Fruit fly (Drosophila melanogaster): ENCODE results near the gene ninaG.

ninaG gene

DNA sequence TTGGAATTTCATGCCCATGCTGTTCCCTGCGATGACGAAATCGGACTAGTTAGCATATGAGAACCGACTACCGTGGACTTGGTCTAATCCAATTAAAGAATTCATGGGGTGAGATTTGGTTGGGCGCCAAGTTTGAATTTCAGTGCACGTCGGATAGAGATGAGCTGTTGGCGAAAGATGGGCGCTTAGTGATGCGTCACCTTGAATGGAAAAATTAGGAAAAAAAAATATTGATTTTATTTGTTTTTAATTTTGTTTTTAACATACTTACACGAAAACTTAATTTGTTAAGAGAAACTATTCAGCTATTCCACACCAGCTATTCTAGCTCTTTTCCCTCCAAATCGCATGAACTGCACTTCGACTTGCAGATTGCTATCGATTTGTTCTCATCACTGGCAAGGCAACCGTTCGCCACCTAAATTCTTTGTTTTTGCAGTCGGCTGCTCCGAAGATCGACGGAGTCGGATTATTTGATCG lies at the start of gene ninaG, which contains the start of gene Sptz:
ninaG (minus strand) TSS at position 51 of the 480 bp plus-strand sequence.
Sptz (plus strand) TSS at position 450 of the 480 bp plus-strand sequence.
- TF ChIP-seq CTCF (optimal IDR thresholded peaks at IDR 0.05) = no peak
- TF ChIP-seq CG8478 (optimal IDR thresholded peaks at IDR 0.05) = no peak

DNA sequence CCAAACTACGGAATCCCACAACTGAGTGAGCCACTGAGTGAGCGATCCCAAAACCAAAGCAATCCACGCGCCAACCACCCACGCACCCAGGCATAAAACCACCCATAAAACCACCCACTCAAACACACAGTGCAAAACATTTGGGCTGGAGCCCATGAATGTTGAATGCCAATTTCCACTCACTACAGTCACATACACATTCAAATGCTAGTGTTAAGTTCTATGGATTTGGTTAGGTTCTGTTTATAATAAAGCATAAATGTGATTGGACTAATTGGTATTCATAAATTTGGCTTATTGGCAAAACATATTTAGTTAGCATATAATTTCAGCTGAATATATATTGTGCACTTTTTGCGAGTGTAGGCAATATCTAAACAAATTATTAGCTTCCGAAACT lies 48.3 kb upstream of the ninaG start:
- TF ChIP-seq CTCF (optimal IDR thresholded peaks at IDR 0.05) = no peak
- no peak for TF ChIP-seq CG8478 (optimal IDR thresholded peaks at IDR 0.05)

- TF ChIP-seq CTCF (optimal IDR thresholded peaks at IDR 0.05) (no peak), CG8478 (optimal IDR thresholded peaks at IDR 0.05) (no peak)
Observed at dm6 chr3R:11467812-11468211, 46.3 kb upstream of the ninaG start.

dm6 chr3R:11460502-11461358 lies 39.2 kb upstream of the ninaG start, which contains the start of gene PGRP-LB:
Gene PGRP-LB (minus strand): TSS chr3R:11460552.
- TF ChIP-seq CG8478 (optimal IDR thresholded peaks at IDR 0.05) (no peak), CTCF (optimal IDR thresholded peaks at IDR 0.05) (no peak)

dm6 chr3R:11458851-11459175 lies 37.3 kb upstream of the ninaG start:
- TF ChIP-seq CTCF (optimal IDR thresholded peaks at IDR 0.05) = no peak
- no peak for TF ChIP-seq CG8478 (optimal IDR thresholded peaks at IDR 0.05)

DNA sequence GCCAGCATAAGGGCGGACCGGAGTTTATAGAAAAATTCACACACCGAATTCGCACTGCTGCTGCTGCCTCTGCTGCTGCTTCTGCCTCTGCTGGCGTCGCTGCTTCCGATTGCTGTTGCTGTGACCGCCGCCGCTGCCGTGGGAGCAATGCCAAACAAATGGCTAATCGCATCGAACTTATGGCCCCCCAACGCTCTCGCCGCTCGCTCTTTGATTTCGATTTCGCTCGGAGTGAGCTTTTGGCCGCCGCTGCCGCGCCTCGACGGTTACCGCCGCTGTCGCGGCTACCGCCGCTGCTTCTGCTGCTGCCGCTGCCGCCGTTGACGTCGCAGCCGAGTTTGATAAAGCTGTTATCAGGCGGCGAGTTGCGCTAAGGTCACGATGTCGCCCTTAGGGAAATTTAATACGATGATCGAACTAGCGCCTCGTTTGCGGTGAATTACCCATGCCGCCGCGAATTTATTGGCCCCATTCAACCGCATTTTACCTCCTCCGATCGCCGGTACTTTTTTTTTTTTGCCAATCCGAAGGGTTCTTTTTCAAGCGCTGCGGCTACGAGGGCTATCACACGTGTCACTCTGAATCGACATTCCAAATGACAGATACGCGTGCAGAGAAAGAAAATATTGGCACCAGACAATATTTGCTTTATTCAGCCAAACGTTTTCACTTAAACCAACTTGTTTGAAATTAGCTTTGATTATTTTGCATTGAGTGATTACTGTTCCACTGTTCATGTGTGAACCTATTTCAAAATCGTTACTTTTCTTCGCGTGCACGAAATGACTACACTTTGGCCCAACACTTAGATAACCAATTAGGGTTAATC lies 36.7 kb upstream of the ninaG start:
- TF ChIP-seq CG8478 (optimal IDR thresholded peaks at IDR 0.05) (no peak), CTCF (optimal IDR thresholded peaks at IDR 0.05) (no peak)

DNA sequence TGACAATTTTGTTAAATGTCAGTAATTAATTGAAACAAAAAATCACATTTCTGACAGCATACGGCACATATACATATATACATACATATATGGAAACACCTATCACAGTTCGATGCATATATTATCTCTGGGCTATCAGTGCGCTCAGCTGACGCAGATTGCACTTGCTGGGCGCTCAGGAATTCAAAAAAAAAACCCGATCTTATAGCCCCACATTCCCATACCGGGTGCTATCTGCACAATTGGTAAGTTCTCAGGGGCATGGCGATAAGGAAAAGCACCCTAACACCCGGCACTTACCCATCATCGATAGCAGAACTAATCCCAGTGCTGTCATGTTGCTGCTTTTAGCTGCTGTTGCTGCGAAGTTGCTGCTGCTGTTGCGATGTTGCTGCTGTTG lies 35.8 kb upstream of the ninaG start:
- TF ChIP-seq CTCF (optimal IDR thresholded peaks at IDR 0.05) = no peak
- TF ChIP-seq CG8478 (optimal IDR thresholded peaks at IDR 0.05) = no peak

DNA sequence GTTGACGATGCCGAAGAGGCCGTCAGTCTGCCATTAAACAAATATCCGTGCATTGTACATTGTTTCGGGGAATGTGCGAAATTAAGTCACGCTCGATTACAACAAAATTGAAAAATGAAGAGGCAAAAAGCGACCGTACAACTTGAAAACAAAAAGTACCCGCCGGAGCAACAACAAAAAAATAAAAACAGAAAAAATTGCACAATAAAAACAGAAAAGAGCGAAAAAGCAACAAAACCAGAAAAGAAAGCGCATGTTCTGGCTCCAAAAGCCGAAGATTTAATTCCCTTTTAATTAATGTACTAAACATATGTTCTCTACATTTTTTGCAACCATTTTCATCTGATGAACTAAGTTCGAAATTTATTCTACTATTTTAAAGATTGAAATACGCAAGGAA lies 35.0 kb upstream of the ninaG start:
- TF ChIP-seq CG8478 (optimal IDR thresholded peaks at IDR 0.05) = no peak

- TF ChIP-seq CG8478 (optimal IDR thresholded peaks at IDR 0.05) (no peak), CTCF (optimal IDR thresholded peaks at IDR 0.05) (no peak)
Observed at dm6 chr3R:11454210-11454904, 32.9 kb upstream of the ninaG start.

- TF ChIP-seq CG8478 (optimal IDR thresholded peaks at IDR 0.05) (no peak), CTCF (optimal IDR thresholded peaks at IDR 0.05) (no peak)
Observed at dm6 chr3R:11452041-11452440, 30.5 kb upstream of the ninaG start.

- TF ChIP-seq CG8478 (optimal IDR thresholded peaks at IDR 0.05) (no peak), CTCF (optimal IDR thresholded peaks at IDR 0.05) (no peak)
Observed at dm6 chr3R:11451207-11451841, 29.8 kb upstream of the ninaG start, which contains the start of gene sals. Gene sals (minus strand): TSS chr3R:11451791.

DNA sequence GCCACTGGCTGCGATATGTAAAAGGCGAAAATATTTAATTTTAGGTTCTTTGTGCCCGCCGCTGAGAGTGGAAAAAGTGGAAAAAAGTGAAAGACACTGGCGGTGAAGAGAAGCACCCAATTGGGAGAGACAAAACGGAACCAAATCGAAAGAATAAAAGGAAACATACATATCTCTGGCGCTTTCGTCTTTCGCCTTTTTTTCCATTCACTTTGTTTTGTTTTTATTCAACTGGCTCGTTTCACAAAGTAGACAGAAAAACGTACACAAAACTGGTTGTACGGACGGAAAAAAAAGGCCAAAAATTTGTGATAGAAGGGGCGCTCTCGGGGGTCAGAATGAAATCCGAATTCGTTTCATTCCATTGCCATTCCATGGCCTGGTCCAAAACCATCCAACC lies 28.2 kb upstream of the ninaG start:
- TF ChIP-seq CG8478 (optimal IDR thresholded peaks at IDR 0.05) (no peak), CTCF (optimal IDR thresholded peaks at IDR 0.05) (no peak)

DNA sequence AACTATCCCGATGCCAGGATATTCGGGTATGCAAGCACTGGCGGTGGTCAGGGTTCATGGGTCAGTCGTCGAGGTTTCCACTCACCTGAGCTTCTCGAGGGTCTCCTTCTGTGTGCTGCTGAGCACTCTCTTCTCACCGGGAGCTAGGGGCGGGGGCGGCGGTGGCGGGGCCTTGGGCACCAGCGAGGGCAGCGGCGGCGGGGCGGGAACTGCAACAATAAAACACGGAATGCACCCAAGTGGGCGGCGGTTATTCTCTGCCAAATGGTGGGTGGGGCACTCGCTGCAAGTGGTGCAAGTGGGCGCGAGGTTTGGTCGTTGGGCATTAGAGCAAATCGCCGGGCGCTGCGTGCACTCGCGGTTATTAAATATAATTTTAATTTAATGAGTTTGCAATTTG lies 19.5 kb upstream of the ninaG start:
- no peak for TF ChIP-seq CTCF (optimal IDR thresholded peaks at IDR 0.05)
- no peak for TF ChIP-seq CG8478 (optimal IDR thresholded peaks at IDR 0.05)

- TF ChIP-seq CG8478 (optimal IDR thresholded peaks at IDR 0.05) (no peak), CTCF (optimal IDR thresholded peaks at IDR 0.05) (peak in 1 of 2 experiments; percentile 31)
Observed at dm6 chr3R:11437528-11437927, 16.0 kb upstream of the ninaG start, which contains the start of gene CG17230. Gene CG17230 (plus strand): TSS chr3R:11437785.
